Worm (Caenorhabditis elegans) whole organism, late embryonic: ENCODE results near the gene twk-11.
"Not testable (repeated sequence)": the region's sequence is repeated elsewhere in the genome, so short reads cannot be mapped to it uniquely, and the experiment has no call there.

ENCODE experiments used
- C38D4.7 ChIP-seq: fragments of 200-800 bp; sonication (Bioruptor generic); optimal IDR thresholded peaks from 2 replicates; lab custom pipeline; 2018; ENCODE audit warnings: mild to moderate bottlenecking, missing genetic modification characterization, moderate library complexity, missing compliant biosample characterization
- K02D7.2 ChIP-seq: sonication (generic microtip); optimal IDR thresholded peaks from 2 replicates; lab custom pipeline; 2017; ENCODE audit warnings: mild to moderate bottlenecking, missing genetic modification characterization, missing compliant biosample characterization
- K09A11.1 ChIP-seq: sonication (generic microtip); optimal IDR thresholded peaks from 2 replicates; lab custom pipeline; 2017; ENCODE audit warnings: antibody characterized with exemption, mild to moderate bottlenecking, missing genetic modification characterization, missing compliant biosample characterization; ENCODE audit not compliant: insufficient read depth
- T23F11.4 ChIP-seq: fragments of 200-800 bp; sonication (Bioruptor generic); optimal IDR thresholded peaks from 2 replicates; lab custom pipeline; 2018; ENCODE audit warnings: mild to moderate bottlenecking, missing genetic modification characterization, missing compliant biosample characterization
- Y22D7AL.16 ChIP-seq: sonication (generic microtip); optimal IDR thresholded peaks from 2 replicates; lab custom pipeline; 2016; ENCODE audit warnings: missing genetic modification characterization, missing compliant biosample characterization
- ahr-1 ChIP-seq: sonication (generic microtip); optimal IDR thresholded peaks from 2 replicates; lab custom pipeline; 2016; ENCODE audit warnings: missing genetic modification characterization, missing compliant biosample characterization
- ceh-18 ChIP-seq: sonication (generic microtip); optimal IDR thresholded peaks from 2 replicates; lab custom pipeline; 2016; ENCODE audit warnings: missing genetic modification characterization, missing compliant biosample characterization
- ceh-19 ChIP-seq: fragments of 200-800 bp; sonication (Bioruptor generic); optimal IDR thresholded peaks from 2 replicates; lab custom pipeline; 2018; ENCODE audit warnings: mild to moderate bottlenecking, missing genetic modification characterization, missing compliant biosample characterization
- ceh-2 ChIP-seq: sonication (generic microtip); optimal IDR thresholded peaks from 2 replicates; lab custom pipeline; 2016; ENCODE audit warnings: missing genotype, missing genetic modification characterization, missing compliant biosample characterization
- ceh-22 ChIP-seq: sonication (generic microtip); optimal IDR thresholded peaks from 2 replicates; lab custom pipeline; 2017; ENCODE audit warnings: missing biosample characterization, missing genetic modification characterization
- ceh-24 ChIP-seq: sonication (generic microtip); optimal IDR thresholded peaks from 2 replicates; lab custom pipeline; 2016; ENCODE audit warnings: mild to moderate bottlenecking, missing genetic modification characterization, missing compliant biosample characterization
- ceh-31 ChIP-seq: sonication (generic microtip); optimal IDR thresholded peaks from 2 replicates; lab custom pipeline; 2016; ENCODE audit warnings: missing genetic modification characterization, missing compliant biosample characterization
- ceh-34 ChIP-seq: sonication (generic microtip); optimal IDR thresholded peaks from 2 replicates; lab custom pipeline; 2016; ENCODE audit warnings: mild to moderate bottlenecking, missing genetic modification characterization, missing compliant biosample characterization
- ceh-45 ChIP-seq: fragments of 200-800 bp; sonication (Bioruptor generic); IDR thresholded peaks from 2 replicates; pipeline ENCODE4 v1.3.6; 2022; ENCODE audit warnings: missing genetic modification reagents, missing genetic modification characterization, missing compliant biosample characterization
- ceh-6 ChIP-seq: fragments of 200-800 bp; sonication (Bioruptor generic); optimal IDR thresholded peaks from 2 replicates; lab custom pipeline; 2018; ENCODE audit warnings: mild to moderate bottlenecking, missing genetic modification characterization, missing compliant biosample characterization
- che-1 ChIP-seq: sonication (generic microtip); optimal IDR thresholded peaks from 2 replicates; lab custom pipeline; 2016; ENCODE audit warnings: mild to moderate bottlenecking, missing genetic modification characterization, missing compliant biosample characterization
- dmd-4 ChIP-seq: sonication (generic microtip); optimal IDR thresholded peaks from 2 replicates; lab custom pipeline; 2016; ENCODE audit warnings: borderline replicate concordance, missing genetic modification characterization, missing compliant biosample characterization
- dve-1 ChIP-seq: sonication (generic microtip); optimal IDR thresholded peaks from 2 replicates; lab custom pipeline; 2017; ENCODE audit warnings: antibody characterized with exemption, mild to moderate bottlenecking, missing genetic modification characterization, missing compliant biosample characterization
- elt-2 ChIP-seq: sonication (generic microtip); optimal IDR thresholded peaks from 2 replicates; lab custom pipeline; 2016; ENCODE audit warnings: missing genetic modification reagents, missing genetic modification characterization, missing compliant biosample characterization
- elt-4 ChIP-seq: sonication (generic microtip); optimal IDR thresholded peaks from 2 replicates; lab custom pipeline; 2016; ENCODE audit warnings: missing genetic modification characterization, missing compliant biosample characterization
- ets-4 ChIP-seq: sonication (generic microtip); optimal IDR thresholded peaks from 2 replicates; lab custom pipeline; 2016; ENCODE audit warnings: missing genetic modification characterization, missing compliant biosample characterization
- eyg-1 ChIP-seq: sonication (generic microtip); optimal IDR thresholded peaks from 2 replicates; lab custom pipeline; 2016; ENCODE audit warnings: missing genotype, missing genetic modification characterization, missing compliant biosample characterization
- fkh-10 ChIP-seq: fragments of 150-350 bp; optimal IDR thresholded peaks from 2 replicates; lab custom pipeline; 2014; ENCODE audit warnings: missing biosample characterization, missing genetic modification reagents, missing genetic modification characterization
- fkh-6 ChIP-seq: sonication (generic microtip); optimal IDR thresholded peaks from 2 replicates; lab custom pipeline; 2016; ENCODE audit warnings: missing genetic modification characterization, missing compliant biosample characterization
- gmeb-2 ChIP-seq: sonication (generic microtip); optimal IDR thresholded peaks from 2 replicates; lab custom pipeline; 2016; ENCODE audit warnings: missing genetic modification characterization, inconsistent platforms, missing compliant biosample characterization
- hlh-15 ChIP-seq: sonication (generic microtip); optimal IDR thresholded peaks from 2 replicates; lab custom pipeline; 2016; ENCODE audit warnings: missing genetic modification characterization, missing compliant biosample characterization
- hlh-30 ChIP-seq: sonication (generic microtip); optimal IDR thresholded peaks from 2 replicates; lab custom pipeline; 2017; ENCODE audit warnings: antibody characterized with exemption, missing genetic modification characterization, missing compliant biosample characterization; ENCODE audit not compliant: insufficient read depth
- hlh-6 ChIP-seq: sonication (generic microtip); optimal IDR thresholded peaks from 2 replicates; lab custom pipeline; 2016; ENCODE audit warnings: missing genotype, missing genetic modification characterization, missing compliant biosample characterization
- lim-6 ChIP-seq: sonication (generic microtip); optimal IDR thresholded peaks from 2 replicates; lab custom pipeline; 2016; ENCODE audit warnings: missing genetic modification characterization, missing compliant biosample characterization
- lin-11 ChIP-seq: fragments of 200-800 bp; sonication (Bioruptor generic); optimal IDR thresholded peaks from 2 replicates; lab custom pipeline; 2018; ENCODE audit warnings: mild to moderate bottlenecking, missing genetic modification characterization, missing compliant biosample characterization
- madf-2 ChIP-seq: sonication (generic microtip); optimal IDR thresholded peaks from 2 replicates; lab custom pipeline; 2017; ENCODE audit warnings: missing genetic modification characterization, missing compliant biosample characterization
- nfya-1 ChIP-seq: sonication (generic microtip); optimal IDR thresholded peaks from 2 replicates; lab custom pipeline; 2017; ENCODE audit warnings: missing genetic modification characterization, mild to moderate bottlenecking, missing compliant biosample characterization, antibody characterized with exemption, moderate library complexity
- nhr-11 ChIP-seq: fragments of 150-350 bp; optimal IDR thresholded peaks from 2 replicates; lab custom pipeline; 2014; ENCODE audit warnings: missing biosample characterization, missing genetic modification characterization
- nhr-232 ChIP-seq: sonication (generic microtip); optimal IDR thresholded peaks from 2 replicates; lab custom pipeline; 2016; ENCODE audit warnings: missing genetic modification characterization, missing compliant biosample characterization
- npax-4 ChIP-seq: sonication (generic microtip); optimal IDR thresholded peaks from 2 replicates; lab custom pipeline; 2016; ENCODE audit warnings: missing genetic modification characterization, missing compliant biosample characterization
- pag-3 ChIP-seq: sonication (generic microtip); optimal IDR thresholded peaks from 2 replicates; lab custom pipeline; 2016; ENCODE audit warnings: missing compliant biosample characterization, missing genetic modification characterization, borderline replicate concordance
- pat-9 ChIP-seq: fragments of 200-800 bp; sonication (Bioruptor generic); optimal IDR thresholded peaks from 2 replicates; lab custom pipeline; 2018; ENCODE audit warnings: mild to moderate bottlenecking, missing genetic modification characterization, moderate library complexity, missing compliant biosample characterization
- pax-1 ChIP-seq: fragments of 150-350 bp; optimal IDR thresholded peaks from 2 replicates; lab custom pipeline; 2014; ENCODE audit warnings: missing biosample characterization, missing genetic modification characterization
- pha-4 ChIP-seq: fragments of 150-350 bp; optimal IDR thresholded peaks from 2 replicates; lab custom pipeline; 2018; ENCODE audit warnings: missing biosample characterization, missing genetic modification reagents, missing genetic modification characterization
- pqm-1 ChIP-seq: sonication (generic microtip); optimal IDR thresholded peaks from 2 replicates; lab custom pipeline; 2016; ENCODE audit warnings: missing genetic modification characterization, missing compliant biosample characterization
- pros-1 ChIP-seq: fragments of 150-350 bp; optimal IDR thresholded peaks from 2 replicates; lab custom pipeline; 2014; ENCODE audit warnings: missing biosample characterization, missing genetic modification reagents, missing genetic modification characterization
- ref-2 ChIP-seq: sonication (generic microtip); optimal IDR thresholded peaks from 2 replicates; lab custom pipeline; 2016; ENCODE audit warnings: missing genetic modification characterization, missing compliant biosample characterization
- rnt-1 ChIP-seq: sonication (generic microtip); optimal IDR thresholded peaks from 2 replicates; lab custom pipeline; 2016; ENCODE audit warnings: missing genetic modification characterization, missing compliant biosample characterization
- sdc-2 ChIP-seq: sonication (generic microtip); optimal IDR thresholded peaks from 2 replicates; lab custom pipeline; 2016; ENCODE audit warnings: missing genotype, missing genetic modification characterization, missing compliant biosample characterization
- sox-4 ChIP-seq: sonication (generic microtip); optimal IDR thresholded peaks from 2 replicates; lab custom pipeline; 2017; ENCODE audit warnings: mild to moderate bottlenecking, missing genetic modification characterization, inconsistent platforms, missing compliant biosample characterization
- tbx-2 ChIP-seq: sonication (generic microtip); optimal IDR thresholded peaks from 2 replicates; lab custom pipeline; 2016; ENCODE audit warnings: missing genetic modification characterization, missing compliant biosample characterization
- unc-3 ChIP-seq, 2 experiments: fragments of 200-800 bp in 1 of 2; sonication (Bioruptor generic) in 1 of 2; sonication (generic microtip) in 1 of 2; conservative IDR thresholded peaks in 1 of 2; optimal IDR thresholded peaks in 1 of 2; 2 replicates each; pipeline versions ENCODE4 v1.3.6 to Lab custom; 2016 to 2022; ENCODE audit warnings: missing compliant biosample characterization in 2 of 2, missing genetic modification characterization in 2 of 2, missing genetic modification reagents in 1 of 2
- unc-42 ChIP-seq: sonication (generic microtip); optimal IDR thresholded peaks from 2 replicates; lab custom pipeline; 2016; ENCODE audit warnings: missing genotype, missing genetic modification characterization, missing compliant biosample characterization
- unc-55 ChIP-seq: sonication (generic microtip); optimal IDR thresholded peaks from 2 replicates; lab custom pipeline; 2017; ENCODE audit warnings: missing biosample characterization, missing genetic modification reagents, missing genetic modification characterization
- unc-86 ChIP-seq: sonication (generic microtip); optimal IDR thresholded peaks from 2 replicates; lab custom pipeline; 2016; ENCODE audit warnings: missing genetic modification characterization, missing compliant biosample characterization

Gene twk-11

DNA sequence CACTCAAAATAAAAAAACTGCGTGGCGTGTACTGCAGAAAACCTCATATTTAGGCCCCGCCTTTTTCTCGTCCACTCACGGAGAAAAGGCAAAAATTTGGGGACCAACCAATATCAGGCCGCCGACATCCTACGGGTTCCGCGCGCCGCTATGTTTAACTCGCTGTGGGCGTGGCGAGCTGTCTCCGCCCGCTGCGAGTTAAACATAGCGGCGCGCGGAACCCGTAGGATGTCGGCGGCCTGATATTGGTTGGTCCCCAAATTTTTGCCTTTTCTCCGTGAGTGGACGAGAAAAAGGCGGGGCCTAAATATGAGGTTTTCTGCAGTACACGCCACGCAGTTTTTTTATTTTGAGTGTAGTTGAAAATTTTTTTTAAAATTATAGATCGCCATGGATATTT, 26.4 kb upstream of the twk-11 start, which contains the start of gene tmem-258:
tmem-258 (plus strand) TSS at position 385 of the 400 bp plus-strand sequence.
- TF ChIP-seq ets-4 (tag; lab: Kevin White, UChicago); unc-55 (GFP tag; lab: Kevin White, UChicago); Y22D7AL.16 (tag; lab: Kevin White, UChicago): not testable (repeated sequence)

DNA sequence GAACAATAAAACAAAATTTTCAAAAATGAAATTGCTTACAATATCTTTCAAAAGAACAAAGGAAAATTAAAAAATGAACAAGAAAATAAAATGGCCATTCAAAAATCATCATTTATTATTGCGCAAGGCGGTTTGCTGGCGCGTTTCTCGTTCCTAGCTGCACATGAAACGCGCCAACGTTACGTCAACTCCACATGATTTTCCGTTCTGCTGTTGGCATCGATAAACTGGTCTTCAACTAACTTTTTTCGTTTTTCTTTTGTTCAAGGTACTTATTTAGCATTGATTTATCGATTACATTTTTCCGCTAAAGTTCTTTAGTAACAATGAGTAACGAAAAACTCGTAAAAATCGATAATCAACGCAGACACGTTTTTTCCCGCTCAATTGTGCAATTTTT, 24.0 kb upstream of the twk-11 start, which contains the start of the genes Y57E12AL.6 and Y57E12AL.1:
Y57E12AL.6 (minus strand) TSS at position 75 of the 400 bp plus-strand sequence.
Y57E12AL.1 (plus strand) TSS at position 135 of the 400 bp plus-strand sequence.
- TF ChIP-seq ahr-1 (tag; lab: Kevin White, UChicago) (no peak), ceh-45 (GFP tag; lab: Robert Waterston, UW) (no peak), nhr-11 (no peak), nfya-1 (peak; percentile 71), hlh-6 (peak; percentile 56), hlh-15 (peak; percentile 21), che-1 (peak; percentile 51), lim-6 (no peak), C38D4.7 (GFP tag; lab: Kevin White, UChicago) (peak; percentile 46), K02D7.2 (tag; lab: Kevin White, UChicago) (no peak), ceh-31 (tag; lab: Kevin White, UChicago) (peak; percentile 67), nhr-232 (peak; percentile 63), npax-4 (tag; lab: Kevin White, UChicago) (peak; percentile 55), ceh-19 (GFP tag; lab: Kevin White, UChicago) (peak; percentile 48), ets-4 (tag; lab: Kevin White, UChicago) (peak; percentile 24), unc-3 (GFP tag; conservative IDR thresholded peaks at IDR 0.05; lab: Robert Waterston, UW) (peak; percentile 60), unc-3 (tag; optimal IDR thresholded peaks at IDR 0.05; lab: Kevin White, UChicago) (peak; percentile 60), ceh-18 (peak; percentile 72), ref-2 (peak; percentile 40), pat-9 (tag; lab: Kevin White, UChicago) (no peak), unc-55 (GFP tag; lab: Kevin White, UChicago) (peak; percentile 4), madf-2 (tag; lab: Kevin White, UChicago) (peak; percentile 62), pqm-1 (tag; lab: Kevin White, UChicago) (no peak), unc-42 (tag; lab: Kevin White, UChicago) (peak; percentile 28), dve-1 (tag; lab: Kevin White, UChicago) (peak; percentile 74), K09A11.1 (tag; lab: Kevin White, UChicago) (no peak), eyg-1 (tag; lab: Kevin White, UChicago) (peak; percentile 13), ceh-6 (GFP tag; lab: Kevin White, UChicago) (peak; percentile 56), pros-1 (tag; lab: Kevin White, UChicago) (no peak), tbx-2 (tag; lab: Kevin White, UChicago) (peak; percentile 75), pag-3 (tag; lab: Kevin White, UChicago) (no peak), rnt-1 (tag; lab: Kevin White, UChicago) (peak; percentile 71), elt-2 (tag; lab: Kevin White, UChicago) (peak; percentile 88), ceh-22 (no peak), unc-86 (tag; lab: Kevin White, UChicago) (peak; percentile 65), ceh-2 (tag; lab: Kevin White, UChicago) (peak; percentile 19), sdc-2 (tag; lab: Kevin White, UChicago) (peak; percentile 62), sox-4 (peak; percentile 41), fkh-6 (peak; percentile 31), fkh-10 (GFP tag; lab: Kevin White, UChicago) (no peak), elt-4 (tag; lab: Kevin White, UChicago) (no peak), lin-11 (tag; lab: Kevin White, UChicago) (peak; percentile 51), dmd-4 (tag; lab: Kevin White, UChicago) (no peak), hlh-30 (tag; lab: Kevin White, UChicago) (peak; percentile 88), T23F11.4 (GFP tag; lab: Kevin White, UChicago) (no peak), gmeb-2 (peak; percentile 31), ceh-24 (tag; lab: Kevin White, UChicago) (no peak), ceh-34 (tag; lab: Kevin White, UChicago) (peak; percentile 60), pha-4 (tag; lab: Kevin White, UChicago) (no peak), pax-1 (tag; lab: Kevin White, UChicago) (no peak)
